Fruit fly (Drosophila melanogaster): ENCODE results near the gene CG34180.
A peak's percentile ranks its signal among the peaks of the same experiment; 100 is the strongest.

CG34180 gene

DNA sequence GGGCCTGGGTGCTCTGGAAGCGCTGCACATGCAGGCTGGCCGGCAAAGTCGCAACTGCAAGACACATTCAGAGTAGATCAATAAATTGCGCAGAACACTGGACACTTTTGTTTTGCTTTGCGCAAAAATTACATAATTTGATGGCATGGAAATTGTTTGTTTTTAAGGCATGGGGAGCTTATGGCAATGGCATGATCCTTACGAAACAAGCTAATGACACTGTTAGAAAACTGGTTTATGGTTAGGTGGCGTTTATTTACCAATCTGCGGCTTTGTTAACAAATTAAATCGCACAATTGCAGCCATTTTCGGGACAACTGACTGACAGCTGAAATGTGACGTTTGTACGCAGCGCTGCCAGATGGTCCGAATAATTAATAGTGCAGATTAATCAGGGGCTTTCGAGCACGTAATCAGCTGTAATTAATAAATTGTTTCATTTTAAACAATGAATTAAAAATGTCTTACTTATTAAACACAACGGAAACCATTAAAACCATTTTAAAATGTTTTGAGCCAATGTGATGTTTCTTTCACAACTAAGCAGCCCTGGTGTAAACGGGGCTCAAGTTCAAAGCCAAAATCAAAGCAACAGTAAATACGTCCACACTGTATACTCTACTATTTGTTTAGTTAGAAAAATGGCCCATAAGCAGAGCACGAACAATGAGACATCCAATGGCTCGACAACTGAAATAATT lies 2.2 kb downstream of the CG34180 start, which contains the start of the genes ND-51 and CG13994:
Gene ND-51 (minus strand): TSS at position 376 of the 701 bp plus-strand sequence.
Gene CG13994 (plus strand): TSS at position 608 of the 701 bp plus-strand sequence.
- peak; percentile 83 for TF ChIP-seq woc (GFP tag; optimal IDR thresholded peaks at IDR 0.05)
- TF ChIP-seq HLH106 (tag; optimal IDR thresholded peaks at IDR 0.05) = peak; percentile 82
- TF ChIP-seq Hr83 (GFP tag; optimal IDR thresholded peaks at IDR 0.05; ENCODE audit: poor library complexity, severe bottlenecking) = peak; percentile 58
- TF ChIP-seq jim (GFP tag; optimal IDR thresholded peaks at IDR 0.05) = no peak
- no peak for TF ChIP-seq Hnf4 (GFP tag; optimal IDR thresholded peaks at IDR 0.05)
- TF ChIP-seq dsf (GFP tag; optimal IDR thresholded peaks at IDR 0.05; ENCODE audit: borderline replicate concordance) = no peak
- no peak for TF ChIP-seq dl (GFP tag; optimal IDR thresholded peaks at IDR 0.05; ENCODE audit: insufficient read depth in 1 of 2, partially characterized antibody in 2 of 2)
- TF ChIP-seq Mio (GFP tag; optimal IDR thresholded peaks at IDR 0.05) = no peak
- peak; percentile 63 for TF ChIP-seq dmrt93B (GFP tag; optimal IDR thresholded peaks at IDR 0.05)
- peak; percentile 53 for TF ChIP-seq CG32264 (GFP tag; optimal IDR thresholded peaks at IDR 0.05)
- TF ChIP-seq h (GFP tag; optimal IDR thresholded peaks at IDR 0.05) = peak; percentile 84
- TF ChIP-seq usp (GFP tag; optimal IDR thresholded peaks at IDR 0.05) = no peak
- no peak for TF ChIP-seq Dif (GFP tag; optimal IDR thresholded peaks at IDR 0.05; ENCODE audit: partially characterized antibody)
- TF ChIP-seq brk (GFP tag; optimal IDR thresholded peaks at IDR 0.05) = no peak
- TF ChIP-seq CrebA (GFP tag; optimal IDR thresholded peaks at IDR 0.05; ENCODE audit: borderline replicate concordance) = no peak
- no peak for TF ChIP-seq br (GFP tag; optimal IDR thresholded peaks at IDR 0.05)
- no peak for TF ChIP-seq GATAd (GFP tag; optimal IDR thresholded peaks at IDR 0.05)
- peak; percentile 3 for TF ChIP-seq Hr78 (GFP tag; optimal IDR thresholded peaks at IDR 0.05)
- TF ChIP-seq Myc (optimal IDR thresholded peaks at IDR 0.05) = no peak
- no peak for TF ChIP-seq pan (optimal IDR thresholded peaks at IDR 0.05)
- peak; percentile 71 for TF ChIP-seq CG9705 (GFP tag; optimal IDR thresholded peaks at IDR 0.05)
- TF ChIP-seq Abd-B (GFP tag; optimal IDR thresholded peaks at IDR 0.05) = no peak
- TF ChIP-seq psq (GFP tag; optimal IDR thresholded peaks at IDR 0.05) = peak; percentile 51
- TF ChIP-seq Dfd (GFP tag; optimal IDR thresholded peaks at IDR 0.05) = no peak
- TF ChIP-seq foxo (GFP tag; optimal IDR thresholded peaks at IDR 0.05) = peak in 1 of 2 experiments; percentile 87
- peak; percentile 64 for TF ChIP-seq ey (GFP tag; optimal IDR thresholded peaks at IDR 0.05)
- no peak for TF ChIP-seq Rel (GFP tag; optimal IDR thresholded peaks at IDR 0.05)
- TF ChIP-seq Rel (tag; optimal IDR thresholded peaks at IDR 0.05) = peak; percentile 66
- TF ChIP-seq fru (GFP tag; optimal IDR thresholded peaks at IDR 0.05) = peak; percentile 81
- peak; percentile 63 for TF ChIP-seq N (GFP tag; optimal IDR thresholded peaks at IDR 0.05)
- no peak for TF ChIP-seq sage (GFP tag; optimal IDR thresholded peaks at IDR 0.05)
- no peak for TF ChIP-seq Jra (GFP tag; optimal IDR thresholded peaks at IDR 0.05)
- no peak for TF ChIP-seq Vsx2 (GFP tag; optimal IDR thresholded peaks at IDR 0.05; ENCODE audit: partially characterized antibody)
- no peak for TF ChIP-seq tai (GFP tag; optimal IDR thresholded peaks at IDR 0.05)
- peak; percentile 66 for TF ChIP-seq Sp1 (GFP tag; optimal IDR thresholded peaks at IDR 0.05)
- TF ChIP-seq rgr (GFP tag; optimal IDR thresholded peaks at IDR 0.05) = peak; percentile 81
- TF ChIP-seq lola (GFP tag; optimal IDR thresholded peaks at IDR 0.05) = no peak
- TF ChIP-seq sv (GFP tag; optimal IDR thresholded peaks at IDR 0.05) = peak; percentile 50
- TF ChIP-seq OdsH (GFP tag; optimal IDR thresholded peaks at IDR 0.05) = peak; percentile 3

DNA sequence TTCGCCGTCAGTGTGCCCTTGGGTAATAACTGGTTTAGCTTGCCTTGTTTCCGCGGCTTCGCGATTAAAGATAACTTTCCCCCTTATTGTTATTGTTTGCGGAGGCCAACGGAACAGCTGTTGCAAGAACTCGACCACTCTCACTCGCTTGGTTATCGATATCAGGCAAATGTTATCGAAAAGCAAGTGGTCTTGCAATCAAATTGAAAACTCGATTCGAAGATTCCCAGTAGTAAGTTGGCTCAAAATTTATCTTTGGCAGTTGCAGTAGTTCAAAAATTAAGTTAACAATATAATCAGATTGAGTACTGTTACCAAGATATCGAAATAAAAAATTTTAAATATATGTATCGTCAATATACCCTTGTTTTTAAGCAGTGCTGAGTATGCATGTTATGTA lies 5.5 kb downstream of the CG34180 start, which contains the start of the genes Fbw5 and CG9147:
Gene Fbw5 (minus strand): TSS at position 131 of the 400 bp plus-strand sequence.
Gene CG9147 (plus strand): TSS at position 175 of the 400 bp plus-strand sequence.
- TF ChIP-seq pan (optimal IDR thresholded peaks at IDR 0.05) = no peak
- TF ChIP-seq HLH106 (tag; optimal IDR thresholded peaks at IDR 0.05) = peak; percentile 100
- peak; percentile 100 for TF ChIP-seq br (GFP tag; optimal IDR thresholded peaks at IDR 0.05)
- TF ChIP-seq h (GFP tag; optimal IDR thresholded peaks at IDR 0.05) = peak; percentile 100
- TF ChIP-seq Dif (GFP tag; optimal IDR thresholded peaks at IDR 0.05; ENCODE audit: partially characterized antibody) = no peak
- TF ChIP-seq psq (GFP tag; optimal IDR thresholded peaks at IDR 0.05) = peak; percentile 99
- TF ChIP-seq Hr83 (GFP tag; optimal IDR thresholded peaks at IDR 0.05; ENCODE audit: poor library complexity, severe bottlenecking) = peak; percentile 98
- TF ChIP-seq Dfd (GFP tag; optimal IDR thresholded peaks at IDR 0.05) = no peak
- TF ChIP-seq ey (GFP tag; optimal IDR thresholded peaks at IDR 0.05) = peak; percentile 100
- TF ChIP-seq woc (GFP tag; optimal IDR thresholded peaks at IDR 0.05) = peak; percentile 100
- TF ChIP-seq sv (GFP tag; optimal IDR thresholded peaks at IDR 0.05) = peak; percentile 100
- TF ChIP-seq tai (GFP tag; optimal IDR thresholded peaks at IDR 0.05) = no peak
- no peak for TF ChIP-seq usp (GFP tag; optimal IDR thresholded peaks at IDR 0.05)
- TF ChIP-seq Hr78 (GFP tag; optimal IDR thresholded peaks at IDR 0.05) = no peak
- TF ChIP-seq dl (GFP tag; optimal IDR thresholded peaks at IDR 0.05; ENCODE audit: insufficient read depth in 1 of 2, partially characterized antibody in 2 of 2) = no peak
- peak; percentile 100 for TF ChIP-seq Sp1 (GFP tag; optimal IDR thresholded peaks at IDR 0.05)
- TF ChIP-seq dsf (GFP tag; optimal IDR thresholded peaks at IDR 0.05; ENCODE audit: borderline replicate concordance) = peak; percentile 97
- TF ChIP-seq CG32264 (GFP tag; optimal IDR thresholded peaks at IDR 0.05) = peak; percentile 100
- peak; percentile 96 for TF ChIP-seq CG9705 (GFP tag; optimal IDR thresholded peaks at IDR 0.05)
- TF ChIP-seq Jra (GFP tag; optimal IDR thresholded peaks at IDR 0.05) = peak; percentile 98
- no peak for TF ChIP-seq lola (GFP tag; optimal IDR thresholded peaks at IDR 0.05)
- TF ChIP-seq CrebA (GFP tag; optimal IDR thresholded peaks at IDR 0.05; ENCODE audit: borderline replicate concordance) = no peak
- no peak for TF ChIP-seq N (GFP tag; optimal IDR thresholded peaks at IDR 0.05)
- peak; percentile 95 for TF ChIP-seq Mio (GFP tag; optimal IDR thresholded peaks at IDR 0.05)
- peak; percentile 99 to 100 for TF ChIP-seq foxo (GFP tag; optimal IDR thresholded peaks at IDR 0.05)
- TF ChIP-seq sage (GFP tag; optimal IDR thresholded peaks at IDR 0.05) = peak; percentile 99
- TF ChIP-seq Myc (optimal IDR thresholded peaks at IDR 0.05) = no peak
- TF ChIP-seq dmrt93B (GFP tag; optimal IDR thresholded peaks at IDR 0.05) = peak; percentile 99
- TF ChIP-seq OdsH (GFP tag; optimal IDR thresholded peaks at IDR 0.05) = peak; percentile 100
- TF ChIP-seq brk (GFP tag; optimal IDR thresholded peaks at IDR 0.05) = no peak
- peak; percentile 99 for TF ChIP-seq Rel (GFP tag; optimal IDR thresholded peaks at IDR 0.05)
- TF ChIP-seq Rel (tag; optimal IDR thresholded peaks at IDR 0.05) = peak; percentile 94
- peak; percentile 99 for TF ChIP-seq fru (GFP tag; optimal IDR thresholded peaks at IDR 0.05)
- peak; percentile 74 for TF ChIP-seq jim (GFP tag; optimal IDR thresholded peaks at IDR 0.05)
- no peak for TF ChIP-seq Abd-B (GFP tag; optimal IDR thresholded peaks at IDR 0.05)
- TF ChIP-seq rgr (GFP tag; optimal IDR thresholded peaks at IDR 0.05) = peak; percentile 100
- no peak for TF ChIP-seq Vsx2 (GFP tag; optimal IDR thresholded peaks at IDR 0.05; ENCODE audit: partially characterized antibody)
- peak; percentile 100 for TF ChIP-seq Hnf4 (GFP tag; optimal IDR thresholded peaks at IDR 0.05)
- TF ChIP-seq GATAd (GFP tag; optimal IDR thresholded peaks at IDR 0.05) = peak; percentile 96

All from whole organism, wandering third instar larva.